Fruit fly (Drosophila melanogaster) Kc167 (cell line): Measurements from ENCODE around the gene Pat1.

ENCODE experiments used
- Myc ChIP-seq: fragments of >200 bp; optimal IDR thresholded peaks from 2 replicates; lab custom pipeline; 2017; ENCODE audit warnings: missing external identifiers
- h ChIP-seq: fragments of >200 bp; optimal IDR thresholded peaks from 3 replicates; lab custom pipeline; 2018; ENCODE audit warnings: missing external identifiers
- insv ChIP-seq: fragments of >200 bp; optimal IDR thresholded peaks from 3 replicates; lab custom pipeline; 2018; ENCODE audit warnings: missing external identifiers
- psq ChIP-seq: fragments of >200 bp; optimal IDR thresholded peaks from 2 replicates; lab custom pipeline; 2017; ENCODE audit warnings: missing external identifiers

DNA sequence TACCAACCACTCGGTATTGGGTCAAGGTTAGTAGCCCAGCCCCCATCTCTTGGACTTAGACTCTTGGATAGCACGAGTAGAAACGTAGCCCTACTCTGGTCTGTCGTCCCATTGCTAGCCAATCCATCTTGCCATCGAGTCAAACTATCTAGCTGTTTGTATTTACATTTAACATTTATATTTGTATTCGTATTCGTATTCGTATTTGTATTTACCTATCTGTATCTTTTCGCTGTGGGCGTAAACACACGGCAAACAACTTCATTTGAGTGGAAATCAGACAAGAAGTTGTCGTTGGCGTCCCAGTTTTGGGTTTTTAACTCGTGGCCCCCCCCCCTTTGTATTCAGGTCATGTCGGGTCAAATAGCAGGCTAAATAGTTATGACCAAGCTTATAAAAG is 23.7 kb downstream of the Pat1 start:
- TF ChIP-seq psq (lab: Kevin White, UChicago) (no peak), h (no peak), insv (lab: Kevin White, UChicago) (no peak), Myc (lab: Kevin White, UChicago) (no peak)
